Worm (Caenorhabditis elegans) whole organism, young adult: ENCODE data around the gene rme-4.

Source experiments
- B0336.3 ChIP-seq: fragments of 200-800 bp; sonication (Bioruptor generic); IDR thresholded peaks from 2 replicates; pipeline ENCODE4 v1.3.6; 2022; ENCODE audit warnings: missing genetic modification characterization, missing compliant biosample characterization
- C06A6.2 ChIP-seq: fragments of 200-800 bp; sonication (Bioruptor generic); conservative IDR thresholded peaks from 2 replicates; pipeline ENCODE4 v1.3.6; 2022; ENCODE audit warnings: missing genetic modification characterization, missing compliant biosample characterization
- F33H1.4 ChIP-seq: fragments of 200-800 bp; sonication (Bioruptor generic); IDR thresholded peaks from 2 replicates; pipeline ENCODE4 v1.3.6; 2022; ENCODE audit warnings: missing genetic modification reagents, missing genetic modification characterization, missing compliant biosample characterization
- F39B2.1 ChIP-seq: fragments of 200-800 bp; sonication (Bioruptor generic); IDR thresholded peaks from 2 replicates; pipeline ENCODE4 v1.3.6; 2022; ENCODE audit warnings: missing genetic modification reagents, missing genetic modification characterization, missing compliant biosample characterization
- F49E8.2 ChIP-seq: sonication (generic microtip); optimal IDR thresholded peaks from 3 replicates; lab custom pipeline; 2017; ENCODE audit warnings: missing genetic modification characterization, mild to moderate bottlenecking, missing compliant biosample characterization, antibody characterized with exemption, moderate library complexity; ENCODE audit not compliant: insufficient read depth
- F55B11.4 ChIP-seq: sonication (generic microtip); optimal IDR thresholded peaks from 2 replicates; lab custom pipeline; 2016; ENCODE audit warnings: missing compliant biosample characterization, missing genetic modification characterization, borderline replicate concordance; ENCODE audit not compliant: insufficient read depth
- K11D2.4 ChIP-seq: fragments of 200-800 bp; sonication (Bioruptor generic); IDR thresholded peaks from 2 replicates; pipeline ENCODE4 v1.3.6; 2022; ENCODE audit warnings: missing genetic modification reagents, missing genetic modification characterization, missing compliant biosample characterization
- T07F8.4 ChIP-seq: sonication (generic microtip); optimal IDR thresholded peaks from 2 replicates; lab custom pipeline; 2016; ENCODE audit warnings: mild to moderate bottlenecking, missing genetic modification characterization, moderate library complexity, missing compliant biosample characterization
- Y53G8AR.9 ChIP-seq: fragments of 200-800 bp; sonication (Bioruptor generic); conservative IDR thresholded peaks from 2 replicates; pipeline ENCODE4 v1.3.6; 2022; ENCODE audit warnings: missing genetic modification reagents, missing genetic modification characterization, missing compliant biosample characterization
- Y95B8A.8 ChIP-seq: fragments of 200-800 bp; sonication (Bioruptor generic); IDR thresholded peaks from 2 replicates; pipeline ENCODE4 v1.3.6; 2022; ENCODE audit warnings: missing genetic modification reagents, missing genetic modification characterization, missing compliant biosample characterization
- akir-1 ChIP-seq: fragments of 200-800 bp; sonication (Bioruptor generic); optimal IDR thresholded peaks from 2 replicates; lab custom pipeline; 2018; ENCODE audit warnings: mild to moderate bottlenecking, missing genetic modification characterization, moderate library complexity, missing compliant biosample characterization
- attf-3 ChIP-seq: fragments of 200-800 bp; sonication (Bioruptor generic); conservative IDR thresholded peaks from 2 replicates; pipeline ENCODE4 v1.3.6; 2022; ENCODE audit warnings: missing genetic modification reagents, missing genetic modification characterization, missing compliant biosample characterization
- attf-5 ChIP-seq: fragments of 200-800 bp; sonication (Bioruptor generic); optimal IDR thresholded peaks from 2 replicates; lab custom pipeline; 2018; ENCODE audit warnings: mild to moderate bottlenecking, missing genetic modification characterization, missing compliant biosample characterization
- attf-6 ChIP-seq: fragments of 200-800 bp; sonication (Bioruptor generic); IDR thresholded peaks from 2 replicates; pipeline ENCODE4 v1.3.6; 2022; ENCODE audit warnings: missing genetic modification reagents, missing genetic modification characterization, missing compliant biosample characterization
- cebp-1 ChIP-seq, 2 experiments: fragments of 200-800 bp in 1 of 2; sonication (Bioruptor generic) in 1 of 2; sonication (generic microtip) in 1 of 2; IDR thresholded peaks in 1 of 2; optimal IDR thresholded peaks in 1 of 2; 2 replicates each; pipeline versions ENCODE4 v1.3.6 to Lab custom; 2017 to 2022; ENCODE audit warnings: missing compliant biosample characterization in 2 of 2, missing genetic modification characterization in 2 of 2, mild to moderate bottlenecking in 1 of 2, missing genetic modification reagents in 1 of 2, moderate library complexity in 1 of 2
- cebp-2 ChIP-seq: fragments of 200-800 bp; sonication (Bioruptor generic); IDR thresholded peaks from 2 replicates; pipeline ENCODE4 v1.3.6; 2022; ENCODE audit warnings: missing genetic modification characterization, missing compliant biosample characterization
- ceh-91 ChIP-seq: fragments of 200-800 bp; sonication (Bioruptor generic); IDR thresholded peaks from 2 replicates; pipeline ENCODE4 v1.3.6; 2022; ENCODE audit warnings: missing genetic modification reagents, missing genetic modification characterization, missing compliant biosample characterization
- chd-7 ChIP-seq: sonication (generic microtip); optimal IDR thresholded peaks from 2 replicates; lab custom pipeline; 2016; ENCODE audit warnings: mild to moderate bottlenecking, missing genetic modification characterization, moderate library complexity, missing compliant biosample characterization
- die-1 ChIP-seq: sonication (generic microtip); optimal IDR thresholded peaks from 2 replicates; lab custom pipeline; 2016; ENCODE audit warnings: missing genotype, mild to moderate bottlenecking, missing genetic modification characterization, missing compliant biosample characterization
- dox-1 ChIP-seq: fragments of 200-800 bp; sonication (Bioruptor generic); IDR thresholded peaks from 2 replicates; pipeline ENCODE4 v1.3.6; 2022; ENCODE audit warnings: missing genetic modification reagents, missing genetic modification characterization, missing compliant biosample characterization
- dpff-1 ChIP-seq: sonication (generic microtip); optimal IDR thresholded peaks from 2 replicates; lab custom pipeline; 2017; ENCODE audit warnings: mild to moderate bottlenecking, missing genetic modification characterization, missing compliant biosample characterization
- egrh-3 ChIP-seq: fragments of 200-800 bp; sonication (Bioruptor generic); IDR thresholded peaks from 2 replicates; pipeline ENCODE4 v1.3.6; 2022; ENCODE audit warnings: missing genetic modification reagents, missing genetic modification characterization, missing compliant biosample characterization
- ets-4 ChIP-seq: fragments of 200-800 bp; sonication (Bioruptor generic); optimal IDR thresholded peaks from 2 replicates; lab custom pipeline; 2018; ENCODE audit warnings: mild to moderate bottlenecking, missing genetic modification characterization, missing compliant biosample characterization
- fkh-3 ChIP-seq: sonication (generic microtip); optimal IDR thresholded peaks from 2 replicates; lab custom pipeline; 2016; ENCODE audit warnings: mild to moderate bottlenecking, missing genetic modification characterization, missing compliant biosample characterization
- gei-17 ChIP-seq: fragments of 200-800 bp; sonication (Bioruptor generic); optimal IDR thresholded peaks from 2 replicates; lab custom pipeline; 2018; ENCODE audit warnings: mild to moderate bottlenecking, missing genetic modification characterization, missing compliant biosample characterization
- hmg-1.2 ChIP-seq: fragments of 200-800 bp; sonication (Bioruptor generic); IDR thresholded peaks from 2 replicates; pipeline ENCODE4 v1.3.6; 2022; ENCODE audit warnings: missing genetic modification reagents, missing genetic modification characterization, missing compliant biosample characterization
- hsf-1 ChIP-seq: fragments of 200-800 bp; sonication (Bioruptor generic); IDR thresholded peaks from 2 replicates; pipeline ENCODE4 v1.3.6; 2022; ENCODE audit warnings: missing genetic modification reagents, missing genetic modification characterization, missing compliant biosample characterization
- lin-35 ChIP-seq, 3 experiments: fragments of 150-350 bp in 2 of 3; sonication (generic microtip) in 1 of 3; optimal IDR thresholded peaks; 2 replicates each; lab custom pipeline; 2014 to 2018; ENCODE audit warnings: missing biosample characterization in 3 of 3, missing genetic modification characterization in 3 of 3, missing genetic modification reagents in 3 of 3
- lin-54 ChIP-seq: fragments of 200-800 bp; sonication (Bioruptor generic); optimal IDR thresholded peaks from 2 replicates; lab custom pipeline; 2018; ENCODE audit warnings: mild to moderate bottlenecking, missing genetic modification characterization, missing compliant biosample characterization
- lsl-1 ChIP-seq: fragments of 200-800 bp; sonication (Bioruptor generic); optimal IDR thresholded peaks from 2 replicates; lab custom pipeline; 2018; ENCODE audit warnings: mild to moderate bottlenecking, missing genetic modification characterization, moderate library complexity, missing compliant biosample characterization
- madf-3 ChIP-seq: fragments of 200-800 bp; sonication (Bioruptor generic); IDR thresholded peaks from 2 replicates; pipeline ENCODE4 v1.3.6; 2022; ENCODE audit warnings: missing genetic modification reagents, missing genetic modification characterization, missing compliant biosample characterization
- madf-6 ChIP-seq: fragments of 200-800 bp; sonication (Bioruptor generic); IDR thresholded peaks from 2 replicates; pipeline ENCODE4 v1.3.6; 2022; ENCODE audit warnings: missing genetic modification reagents, missing genetic modification characterization, missing compliant biosample characterization
- mxl-1 ChIP-seq: sonication (generic microtip); optimal IDR thresholded peaks from 2 replicates; lab custom pipeline; 2016; ENCODE audit warnings: missing genetic modification characterization, missing compliant biosample characterization
- nhr-80 ChIP-seq: sonication (generic microtip); optimal IDR thresholded peaks from 2 replicates; lab custom pipeline; 2016; ENCODE audit warnings: missing genetic modification characterization, missing compliant biosample characterization
- repo-1 ChIP-seq: sonication (generic microtip); optimal IDR thresholded peaks from 2 replicates; lab custom pipeline; 2017; ENCODE audit warnings: mild to moderate bottlenecking, missing genetic modification characterization, missing compliant biosample characterization
- rpc-1 ChIP-seq, 2 experiments: fragments of 150-350 bp in 1 of 2; sonication (generic microtip) in 1 of 2; optimal IDR thresholded peaks; 2 replicates each; lab custom pipeline; 2014 to 2018; ENCODE audit warnings: missing biosample characterization in 1 of 2, missing genetic modification characterization in 1 of 2, missing genetic modification reagents in 1 of 2, missing genotype in 1 of 2
- sea-2 ChIP-seq: fragments of 200-800 bp; sonication (Bioruptor generic); IDR thresholded peaks from 2 replicates; pipeline ENCODE4 v1.3.6; 2022; ENCODE audit warnings: missing genetic modification characterization, missing compliant biosample characterization
- sptf-2 ChIP-seq: fragments of 200-800 bp; sonication (Bioruptor generic); optimal IDR thresholded peaks from 2 replicates; lab custom pipeline; 2018; ENCODE audit warnings: mild to moderate bottlenecking, missing genetic modification characterization, missing compliant biosample characterization
- unc-130 ChIP-seq: sonication (generic microtip); optimal IDR thresholded peaks from 2 replicates; lab custom pipeline; 2016; ENCODE audit warnings: missing genetic modification reagents, missing genetic modification characterization, missing compliant biosample characterization
- zfh-2 ChIP-seq: fragments of 200-800 bp; sonication (Bioruptor generic); conservative IDR thresholded peaks from 2 replicates; pipeline ENCODE4 v1.3.6; 2022; ENCODE audit warnings: missing genetic modification reagents, missing genetic modification characterization, missing compliant biosample characterization
- ztf-28 ChIP-seq: fragments of 200-800 bp; sonication (Bioruptor generic); IDR thresholded peaks from 2 replicates; pipeline ENCODE4 v1.3.6; 2022; ENCODE audit warnings: missing genetic modification reagents, missing genetic modification characterization, missing compliant biosample characterization
- ztf-6 ChIP-seq: fragments of 200-800 bp; sonication (Bioruptor generic); IDR thresholded peaks from 2 replicates; pipeline ENCODE4 v1.3.6; 2022; ENCODE audit warnings: missing genetic modification reagents, missing genetic modification characterization, missing compliant biosample characterization

The rme-4 gene

ce11 chrX:10404051-10404450 is 24.4 kb upstream of the rme-4 start:
- TF ChIP-seq B0336.3 (GFP tag; lab: Robert Waterston, UW) (no peak), C06A6.2 (GFP tag; lab: Robert Waterston, UW) (no peak), attf-3 (no peak), F33H1.4 (no peak), gei-17 (GFP tag; lab: Kevin White, UChicago) (no peak), akir-1 (GFP tag; lab: Kevin White, UChicago) (no peak), madf-6 (no peak)
- TF ChIP-seq, all 124 proteins: peak for 0

- no peak for TF ChIP-seq ztf-6 (GFP tag; lab: Robert Waterston, UW)
- TF ChIP-seq T07F8.4 (tag; lab: Kevin White, UChicago): no peak
- no peak for TF ChIP-seq rpc-1 (optimal IDR thresholded peaks at IDR 0.05; lab: Kevin White, UChicago)
- TF ChIP-seq rpc-1 (tag; optimal IDR thresholded peaks at IDR 0.05; lab: Kevin White, UChicago): no peak
- TF ChIP-seq Y53G8AR.9: no peak
- no peak for TF ChIP-seq lin-54 (GFP tag; lab: Kevin White, UChicago)
- no peak for TF ChIP-seq F49E8.2 (tag; lab: Kevin White, UChicago)
- no peak for TF ChIP-seq lin-35 (GFP tag; optimal IDR thresholded peaks at IDR 0.05; lab: Kevin White, UChicago)
- no peak for TF ChIP-seq die-1 (tag; lab: Kevin White, UChicago)
- no peak for TF ChIP-seq attf-5 (GFP tag; lab: Kevin White, UChicago)
- TF ChIP-seq ztf-28: no peak
- no peak for TF ChIP-seq F55B11.4 (tag; lab: Kevin White, UChicago)
- TF ChIP-seq ceh-91 (GFP tag; lab: Robert Waterston, UW): no peak
- no peak for TF ChIP-seq Y95B8A.8 (GFP tag; lab: Robert Waterston, UW)
Observed at ce11 chrX:10401118-10401517, 21.5 kb upstream of the rme-4 start.

ce11 chrX:10396509-10397292 is 17.1 kb upstream of the rme-4 start, which contains the start of gene pkn-1:
TSS of gene pkn-1 (plus strand) at chrX:10397242.
- peak; percentile 45 for TF ChIP-seq chd-7
- no peak for TF ChIP-seq die-1 (tag; lab: Kevin White, UChicago)
- TF ChIP-seq nhr-80 (tag; lab: Kevin White, UChicago): peak; percentile 21
- no peak for TF ChIP-seq K11D2.4 (GFP tag; lab: Robert Waterston, UW)
- TF ChIP-seq attf-6 (GFP tag; lab: Robert Waterston, UW): no peak
- peak; percentile 39; the same call in 1 of the 2 replicates for TF ChIP-seq egrh-3 (GFP tag; lab: Robert Waterston, UW)
- no peak for TF ChIP-seq sptf-2 (GFP tag; lab: Kevin White, UChicago)
- TF ChIP-seq unc-130 (GFP tag; lab: Kevin White, UChicago): no peak
- TF ChIP-seq repo-1: no peak
- peak; percentile 43; the same call in 1 of the 2 replicates for TF ChIP-seq zfh-2
- TF ChIP-seq dox-1 (GFP tag; lab: Robert Waterston, UW): peak; percentile 30; the same call in 1 of the 2 replicates
- no peak for TF ChIP-seq madf-3
- no peak for TF ChIP-seq F39B2.1 (GFP tag; lab: Robert Waterston, UW)

ce11 chrX:10395668-10396067 is 16.0 kb upstream of the rme-4 start:
- TF ChIP-seq dox-1 (GFP tag; lab: Robert Waterston, UW) (peak; percentile 81), lsl-1 (GFP tag; lab: Kevin White, UChicago) (no peak), ets-4 (GFP tag; lab: Kevin White, UChicago) (peak; percentile 77), mxl-1 (tag; lab: Kevin White, UChicago) (no peak), hsf-1 (GFP tag; lab: Robert Waterston, UW) (no peak), fkh-3 (tag; lab: Kevin White, UChicago) (no peak), sea-2 (GFP tag; lab: Robert Waterston, UW) (no peak), nhr-80 (tag; lab: Kevin White, UChicago) (peak; percentile 81), attf-5 (GFP tag; lab: Kevin White, UChicago) (peak; percentile 3), ztf-6 (GFP tag; lab: Robert Waterston, UW) (no peak), dpff-1 (no peak), cebp-2 (GFP tag; lab: Robert Waterston, UW) (no peak), hmg-1.2 (GFP tag; lab: Robert Waterston, UW) (peak; percentile 54; the same call in 1 of the 2 replicates), unc-130 (GFP tag; lab: Kevin White, UChicago) (no peak), F33H1.4 (no peak), cebp-1 (GFP tag; IDR thresholded peaks at IDR 0.05; lab: Robert Waterston, UW) (no peak), cebp-1 (tag; optimal IDR thresholded peaks at IDR 0.05; lab: Kevin White, UChicago) (peak; percentile 30)
